Fruit fly (Drosophila melanogaster) S2 (cell line): ENCODE results near the gene alpha4GT2.

Source experiments
- CG8478 ChIP-seq: fragments of >200 bp; optimal IDR thresholded peaks from 2 replicates; lab custom pipeline; 2018
- CTCF ChIP-seq, 2 experiments: fragments of >200 bp; optimal IDR thresholded peaks; 2 replicates each; lab custom pipeline; 2018

DNA sequence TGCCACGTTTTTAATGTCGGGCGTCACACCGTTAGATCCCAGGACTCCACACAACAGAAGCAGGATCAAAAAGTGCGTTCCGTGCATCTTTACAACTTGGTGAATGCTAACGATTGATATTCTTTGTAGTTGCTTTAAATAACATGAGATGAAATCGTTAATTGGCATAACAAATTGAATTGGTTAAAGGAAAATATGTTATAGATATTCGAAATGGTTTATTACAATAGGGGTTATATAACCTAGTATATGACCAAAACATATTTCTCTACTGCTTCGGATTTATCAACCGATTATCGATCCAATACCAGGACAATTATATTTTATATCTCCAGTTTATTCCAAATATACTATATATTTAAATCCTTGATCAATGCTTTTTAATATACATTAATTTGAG, 2.4 kb upstream of the alpha4GT2 start, which contains the start of gene Mst57Dc:
- TF ChIP-seq CTCF (optimal IDR thresholded peaks at IDR 0.05; lab: Kevin White, UChicago) (no peak), CG8478 (no peak)
